Worm (Caenorhabditis elegans) whole organism, late embryonic: ENCODE results near the gene nlp-27.

Experiments
- C08G9.2 ChIP-seq: sonication (generic microtip); optimal IDR thresholded peaks from 2 replicates; lab custom pipeline; 2016; ENCODE audit warnings: mild to moderate bottlenecking, missing genetic modification characterization, moderate library complexity, missing compliant biosample characterization
- K02D7.2 ChIP-seq: sonication (generic microtip); optimal IDR thresholded peaks from 2 replicates; lab custom pipeline; 2017; ENCODE audit warnings: mild to moderate bottlenecking, missing genetic modification characterization, missing compliant biosample characterization
- ahr-1 ChIP-seq: sonication (generic microtip); optimal IDR thresholded peaks from 2 replicates; lab custom pipeline; 2016; ENCODE audit warnings: missing genetic modification characterization, missing compliant biosample characterization
- ceh-14 ChIP-seq: sonication (generic microtip); optimal IDR thresholded peaks from 2 replicates; lab custom pipeline; 2016; ENCODE audit warnings: missing genotype, missing genetic modification characterization, missing compliant biosample characterization
- ceh-18 ChIP-seq: sonication (generic microtip); optimal IDR thresholded peaks from 2 replicates; lab custom pipeline; 2016; ENCODE audit warnings: missing genetic modification characterization, missing compliant biosample characterization
- ceh-19 ChIP-seq: fragments of 200-800 bp; sonication (Bioruptor generic); optimal IDR thresholded peaks from 2 replicates; lab custom pipeline; 2018; ENCODE audit warnings: mild to moderate bottlenecking, missing genetic modification characterization, missing compliant biosample characterization
- ceh-22 ChIP-seq: sonication (generic microtip); optimal IDR thresholded peaks from 2 replicates; lab custom pipeline; 2017; ENCODE audit warnings: missing biosample characterization, missing genetic modification characterization
- ceh-30 ChIP-seq: fragments of 150-350 bp; optimal IDR thresholded peaks from 2 replicates; lab custom pipeline; 2014; ENCODE audit warnings: missing biosample characterization, missing genetic modification characterization
- ceh-31 ChIP-seq: sonication (generic microtip); optimal IDR thresholded peaks from 2 replicates; lab custom pipeline; 2016; ENCODE audit warnings: missing genetic modification characterization, missing compliant biosample characterization
- ceh-6 ChIP-seq: fragments of 200-800 bp; sonication (Bioruptor generic); optimal IDR thresholded peaks from 2 replicates; lab custom pipeline; 2018; ENCODE audit warnings: mild to moderate bottlenecking, missing genetic modification characterization, missing compliant biosample characterization
- ceh-9 ChIP-seq: sonication (generic microtip); optimal IDR thresholded peaks from 2 replicates; lab custom pipeline; 2016; ENCODE audit warnings: mild to moderate bottlenecking, missing genetic modification characterization, inconsistent platforms, missing compliant biosample characterization
- che-1 ChIP-seq: sonication (generic microtip); optimal IDR thresholded peaks from 2 replicates; lab custom pipeline; 2016; ENCODE audit warnings: mild to moderate bottlenecking, missing genetic modification characterization, missing compliant biosample characterization
- dmd-4 ChIP-seq: sonication (generic microtip); optimal IDR thresholded peaks from 2 replicates; lab custom pipeline; 2016; ENCODE audit warnings: borderline replicate concordance, missing genetic modification characterization, missing compliant biosample characterization
- dve-1 ChIP-seq: sonication (generic microtip); optimal IDR thresholded peaks from 2 replicates; lab custom pipeline; 2017; ENCODE audit warnings: antibody characterized with exemption, mild to moderate bottlenecking, missing genetic modification characterization, missing compliant biosample characterization
- elt-2 ChIP-seq: sonication (generic microtip); optimal IDR thresholded peaks from 2 replicates; lab custom pipeline; 2016; ENCODE audit warnings: missing genetic modification reagents, missing genetic modification characterization, missing compliant biosample characterization
- fax-1 ChIP-seq: sonication (generic microtip); optimal IDR thresholded peaks from 2 replicates; lab custom pipeline; 2016; ENCODE audit warnings: missing genotype, missing genetic modification characterization, missing compliant biosample characterization
- fkh-10 ChIP-seq: fragments of 150-350 bp; optimal IDR thresholded peaks from 2 replicates; lab custom pipeline; 2014; ENCODE audit warnings: missing biosample characterization, missing genetic modification reagents, missing genetic modification characterization
- hlh-8 ChIP-seq: sonication (generic microtip); optimal IDR thresholded peaks from 2 replicates; lab custom pipeline; 2016; ENCODE audit warnings: missing genotype, missing genetic modification characterization, missing compliant biosample characterization
- lin-11 ChIP-seq: fragments of 200-800 bp; sonication (Bioruptor generic); optimal IDR thresholded peaks from 2 replicates; lab custom pipeline; 2018; ENCODE audit warnings: mild to moderate bottlenecking, missing genetic modification characterization, missing compliant biosample characterization
- madf-2 ChIP-seq: sonication (generic microtip); optimal IDR thresholded peaks from 2 replicates; lab custom pipeline; 2017; ENCODE audit warnings: missing genetic modification characterization, missing compliant biosample characterization
- npax-4 ChIP-seq: sonication (generic microtip); optimal IDR thresholded peaks from 2 replicates; lab custom pipeline; 2016; ENCODE audit warnings: missing genetic modification characterization, missing compliant biosample characterization
- odd-2 ChIP-seq: sonication (generic microtip); optimal IDR thresholded peaks from 2 replicates; lab custom pipeline; 2017; ENCODE audit warnings: antibody characterized with exemption, mild to moderate bottlenecking, missing genetic modification characterization, missing compliant biosample characterization
- pag-3 ChIP-seq: sonication (generic microtip); optimal IDR thresholded peaks from 2 replicates; lab custom pipeline; 2016; ENCODE audit warnings: missing compliant biosample characterization, missing genetic modification characterization, borderline replicate concordance
- pha-2 ChIP-seq: sonication (generic microtip); optimal IDR thresholded peaks from 2 replicates; lab custom pipeline; 2017; ENCODE audit warnings: mild to moderate bottlenecking, missing genetic modification characterization, missing compliant biosample characterization
- pros-1 ChIP-seq: fragments of 150-350 bp; optimal IDR thresholded peaks from 2 replicates; lab custom pipeline; 2014; ENCODE audit warnings: missing biosample characterization, missing genetic modification reagents, missing genetic modification characterization
- ref-2 ChIP-seq: sonication (generic microtip); optimal IDR thresholded peaks from 2 replicates; lab custom pipeline; 2016; ENCODE audit warnings: missing genetic modification characterization, missing compliant biosample characterization
- sdc-2 ChIP-seq: sonication (generic microtip); optimal IDR thresholded peaks from 2 replicates; lab custom pipeline; 2016; ENCODE audit warnings: missing genotype, missing genetic modification characterization, missing compliant biosample characterization
- sox-2 ChIP-seq: fragments of 200-800 bp; sonication (Bioruptor generic); IDR thresholded peaks from 2 replicates; pipeline ENCODE4 v1.3.6; 2022; ENCODE audit warnings: missing genetic modification reagents, missing genetic modification characterization, missing compliant biosample characterization
- syd-9 ChIP-seq: sonication (generic microtip); optimal IDR thresholded peaks from 2 replicates; lab custom pipeline; 2016; ENCODE audit warnings: mild to moderate bottlenecking, missing genetic modification characterization, moderate library complexity, missing compliant biosample characterization
- tbx-7 ChIP-seq: sonication (generic microtip); optimal IDR thresholded peaks from 2 replicates; lab custom pipeline; 2016; ENCODE audit warnings: missing genotype, missing genetic modification characterization, missing compliant biosample characterization
- unc-3 ChIP-seq, 2 experiments: fragments of 200-800 bp in 1 of 2; sonication (Bioruptor generic) in 1 of 2; sonication (generic microtip) in 1 of 2; conservative IDR thresholded peaks in 1 of 2; optimal IDR thresholded peaks in 1 of 2; 2 replicates each; pipeline versions ENCODE4 v1.3.6 to Lab custom; 2016 to 2022; ENCODE audit warnings: missing compliant biosample characterization in 2 of 2, missing genetic modification characterization in 2 of 2, missing genetic modification reagents in 1 of 2
- unc-55 ChIP-seq: sonication (generic microtip); optimal IDR thresholded peaks from 2 replicates; lab custom pipeline; 2017; ENCODE audit warnings: missing biosample characterization, missing genetic modification reagents, missing genetic modification characterization
- zip-5 ChIP-seq: sonication (generic microtip); optimal IDR thresholded peaks from 2 replicates; lab custom pipeline; 2016; ENCODE audit warnings: missing genetic modification characterization, missing compliant biosample characterization
- ztf-16 ChIP-seq: sonication (generic microtip); optimal IDR thresholded peaks from 2 replicates; lab custom pipeline; 2017; ENCODE audit warnings: missing genetic modification characterization, missing compliant biosample characterization

nlp-27 gene

ce11 chrV:3989070-3989469 is at the start of gene nlp-27:
TSS of gene nlp-27 (plus strand) at chrV:3989378.
- TF ChIP-seq sox-2 (GFP tag; lab: Robert Waterston, UW) (no peak), ceh-6 (GFP tag; lab: Kevin White, UChicago) (no peak), hlh-8 (tag; lab: Kevin White, UChicago) (no peak), ahr-1 (tag; lab: Kevin White, UChicago) (no peak), ceh-31 (tag; lab: Kevin White, UChicago) (no peak)

- TF ChIP-seq unc-55 (GFP tag; lab: Kevin White, UChicago) (no peak), dve-1 (tag; lab: Kevin White, UChicago) (no peak), odd-2 (no peak), ztf-16 (tag; lab: Kevin White, UChicago) (no peak), pag-3 (tag; lab: Kevin White, UChicago) (no peak), ref-2 (no peak), ceh-30 (tag; lab: Kevin White, UChicago) (no peak), zip-5 (no peak), fax-1 (tag; lab: Kevin White, UChicago) (no peak), npax-4 (tag; lab: Kevin White, UChicago) (no peak), fkh-10 (GFP tag; lab: Kevin White, UChicago) (no peak), lin-11 (tag; lab: Kevin White, UChicago) (no peak), ahr-1 (tag; lab: Kevin White, UChicago) (no peak), tbx-7 (tag; lab: Kevin White, UChicago) (no peak)
Measured at ce11 chrV:3941860-3942259, 47.3 kb upstream of the nlp-27 start, which contains the start of gene cyp-35B2. TSS of gene cyp-35B2 (plus strand) at chrV:3942160.

- no peak for TF ChIP-seq ceh-14 (tag; lab: Kevin White, UChicago)
- no peak for TF ChIP-seq unc-3 (GFP tag; conservative IDR thresholded peaks at IDR 0.05; lab: Robert Waterston, UW)
- TF ChIP-seq unc-3 (tag; optimal IDR thresholded peaks at IDR 0.05; lab: Kevin White, UChicago): no peak
- no peak for TF ChIP-seq C08G9.2 (tag; lab: Kevin White, UChicago)
- TF ChIP-seq, all 69 proteins: peak for 0
Measured at ce11 chrV:3943364-3943763, 45.8 kb upstream of the nlp-27 start.

- TF ChIP-seq ceh-30 (tag; lab: Kevin White, UChicago): no peak
- TF ChIP-seq pha-2 (tag; lab: Kevin White, UChicago): no peak
- no peak for TF ChIP-seq ceh-14 (tag; lab: Kevin White, UChicago)
- no peak for TF ChIP-seq elt-2 (tag; lab: Kevin White, UChicago)
- TF ChIP-seq ceh-19: no peak
- no peak for TF ChIP-seq odd-2
- no peak for TF ChIP-seq ceh-9 (tag; lab: Kevin White, UChicago)
- no peak for TF ChIP-seq madf-2 (tag; lab: Kevin White, UChicago)
- TF ChIP-seq syd-9 (tag; lab: Kevin White, UChicago): no peak
- no peak for TF ChIP-seq zip-5
- no peak for TF ChIP-seq lin-11 (tag; lab: Kevin White, UChicago)
Measured at ce11 chrV:3945053-3945452, 44.1 kb upstream of the nlp-27 start, which contains the start of gene cyp-35B3. TSS of gene cyp-35B3 (plus strand) at chrV:3945353.

ce11 chrV:3949723-3950122 is 39.5 kb upstream of the nlp-27 start, which contains the start of gene dach-1:
TSS of gene dach-1 (plus strand) at chrV:3950023.
- TF ChIP-seq sdc-2 (tag; lab: Kevin White, UChicago) (no peak), unc-55 (GFP tag; lab: Kevin White, UChicago) (no peak), ceh-22 (tag; lab: Kevin White, UChicago) (no peak), ahr-1 (tag; lab: Kevin White, UChicago) (no peak), ceh-18 (tag; lab: Kevin White, UChicago) (no peak), K02D7.2 (tag; lab: Kevin White, UChicago) (no peak), dmd-4 (tag; lab: Kevin White, UChicago) (no peak), lin-11 (tag; lab: Kevin White, UChicago) (no peak), pros-1 (tag; lab: Kevin White, UChicago) (no peak), ceh-19 (no peak), che-1 (tag; lab: Kevin White, UChicago) (no peak), ceh-6 (GFP tag; lab: Kevin White, UChicago) (no peak), fax-1 (tag; lab: Kevin White, UChicago) (no peak)
